Fruit fly (Drosophila melanogaster) whole organism, embryonic: ENCODE data around the gene serp.

Source experiments
- Ada2b ChIP-seq: fragments of 200-800 bp; sonication (Bioruptor generic); IDR thresholded peaks from 2 replicates; pipeline ENCODE4 v1.3.6; 2022; ENCODE audit warnings: missing biosample characterization, missing genetic modification characterization
- Antp ChIP-seq: fragments of 200-800 bp; sonication (Bioruptor generic); optimal IDR thresholded peaks from 3 replicates; lab custom pipeline; 2016; ENCODE audit warnings: missing biosample characterization, missing genetic modification characterization
- B-H2 ChIP-seq: fragments of 200-800 bp; sonication (Bioruptor generic); optimal IDR thresholded peaks from 2 replicates; lab custom pipeline; 2018; ENCODE audit warnings: missing biosample characterization, mild to moderate bottlenecking, missing genetic modification characterization
- Bgb ChIP-seq: fragments of 200-800 bp; sonication (Bioruptor generic); IDR thresholded peaks from 2 replicates; pipeline ENCODE4 v1.3.6; 2022; ENCODE audit warnings: missing biosample characterization, missing genetic modification characterization; ENCODE audit not compliant: partially characterized antibody
- Blimp-1 ChIP-seq: fragments of 200-800 bp; sonication (Bioruptor generic); optimal IDR thresholded peaks from 3 replicates; lab custom pipeline; 2018; ENCODE audit warnings: missing biosample characterization, missing genetic modification characterization, mild to moderate bottlenecking, moderate library complexity, missing genetic modification reagents
- CG12299 ChIP-seq: fragments of 200-800 bp; sonication (Bioruptor generic); optimal IDR thresholded peaks from 2 replicates; lab custom pipeline; 2018; ENCODE audit warnings: missing biosample characterization, mild to moderate bottlenecking, missing genetic modification characterization
- CG1233 ChIP-seq: fragments of 200-800 bp; sonication (Bioruptor generic); optimal IDR thresholded peaks from 4 replicates; lab custom pipeline; 2018; ENCODE audit warnings: missing biosample characterization, mild to moderate bottlenecking, missing genetic modification characterization
- CG12769 ChIP-seq: fragments of 200-800 bp; sonication (Bioruptor generic); optimal IDR thresholded peaks from 2 replicates; lab custom pipeline; 2019; ENCODE audit warnings: missing biosample characterization, mild to moderate bottlenecking, missing genetic modification characterization, moderate library complexity
- CG14710 ChIP-seq: fragments of 200-800 bp; sonication (Bioruptor generic); optimal IDR thresholded peaks from 3 replicates; lab custom pipeline; 2019; ENCODE audit warnings: missing biosample characterization, mild to moderate bottlenecking, missing genetic modification characterization, moderate library complexity
- CG1603 ChIP-seq: fragments of 200-800 bp; sonication (Bioruptor generic); optimal IDR thresholded peaks from 2 replicates; lab custom pipeline; 2019; ENCODE audit warnings: missing biosample characterization, mild to moderate bottlenecking, missing genetic modification characterization, moderate library complexity
- CG17361 ChIP-seq: fragments of 200-800 bp; sonication (Bioruptor generic); IDR thresholded peaks from 3 replicates; pipeline ENCODE4 v1.3.6; 2022; ENCODE audit warnings: missing biosample characterization, missing genetic modification characterization
- CG18262 ChIP-seq: fragments of 200-800 bp; optimal IDR thresholded peaks from 3 replicates; lab custom pipeline; 2019; ENCODE audit warnings: missing biosample characterization, mild to moderate bottlenecking, missing genetic modification characterization, moderate library complexity
- CG18764 ChIP-seq: fragments of 200-800 bp; sonication (Bioruptor generic); optimal IDR thresholded peaks from 3 replicates; lab custom pipeline; 2016; ENCODE audit warnings: missing biosample characterization, missing genetic modification characterization
- CG2202 ChIP-seq: fragments of 200-800 bp; sonication (Bioruptor generic); optimal IDR thresholded peaks from 2 replicates; lab custom pipeline; 2018; ENCODE audit warnings: missing biosample characterization, mild to moderate bottlenecking, missing genetic modification characterization
- CG2712 ChIP-seq: fragments of 200-800 bp; optimal IDR thresholded peaks from 3 replicates; lab custom pipeline; 2019; ENCODE audit warnings: missing biosample characterization, mild to moderate bottlenecking, missing genetic modification characterization, moderate library complexity
- CG2875 ChIP-seq: fragments of 200-800 bp; sonication (Bioruptor generic); optimal IDR thresholded peaks from 2 replicates; lab custom pipeline; 2017; ENCODE audit warnings: missing biosample characterization, mild to moderate bottlenecking, missing genetic modification characterization, missing genetic modification reagents
- CG31441 ChIP-seq: fragments of 200-800 bp; sonication (Bioruptor generic); IDR thresholded peaks from 2 replicates; pipeline ENCODE4 v1.3.6; 2022; ENCODE audit warnings: missing biosample characterization, missing genetic modification characterization
- CG33557 ChIP-seq: fragments of 200-800 bp; sonication (Bioruptor generic); optimal IDR thresholded peaks from 2 replicates; lab custom pipeline; 2019; ENCODE audit warnings: missing biosample characterization, mild to moderate bottlenecking, missing genetic modification characterization, moderate library complexity
- CG6254 ChIP-seq: fragments of 200-800 bp; sonication (Bioruptor generic); optimal IDR thresholded peaks from 3 replicates; lab custom pipeline; 2017; ENCODE audit warnings: mild to moderate bottlenecking, missing biosample characterization, missing genetic modification reagents, missing genetic modification characterization
- CG7987 ChIP-seq: fragments of 200-800 bp; sonication (Bioruptor generic); optimal IDR thresholded peaks from 2 replicates; lab custom pipeline; 2018; ENCODE audit warnings: missing biosample characterization, mild to moderate bottlenecking, missing genetic modification characterization, moderate library complexity
- CG8478 ChIP-seq: fragments of >200 bp; optimal IDR thresholded peaks from 2 replicates; lab custom pipeline; 2018
- CrebB ChIP-seq: fragments of 200-800 bp; sonication (Bioruptor generic); optimal IDR thresholded peaks from 3 replicates; lab custom pipeline; 2018; ENCODE audit warnings: missing biosample characterization, mild to moderate bottlenecking, missing genetic modification characterization
- D19B ChIP-seq: fragments of 200-800 bp; sonication (Bioruptor generic); optimal IDR thresholded peaks from 2 replicates; lab custom pipeline; 2017; ENCODE audit warnings: missing biosample characterization, mild to moderate bottlenecking, missing genetic modification characterization
- HLHmδ ChIP-seq: fragments of 200-800 bp; sonication (Bioruptor generic); optimal IDR thresholded peaks from 2 replicates; lab custom pipeline; 2018; ENCODE audit warnings: missing biosample characterization, mild to moderate bottlenecking, missing genetic modification characterization, moderate library complexity
- Pdp1 ChIP-seq, 2 experiments: fragments of 200-800 bp; sonication (Bioruptor generic); optimal IDR thresholded peaks; 3 replicates each; lab custom pipeline; 2016; ENCODE audit warnings: missing biosample characterization in 2 of 2, missing genetic modification characterization in 2 of 2, mild to moderate bottlenecking in 1 of 2, moderate library complexity in 1 of 2
- Rfx ChIP-seq: fragments of 200-800 bp; sonication (Bioruptor generic); IDR thresholded peaks from 2 replicates; pipeline ENCODE4 v1.3.6; 2022; ENCODE audit warnings: missing biosample characterization, missing genetic modification characterization
- Spps ChIP-seq: fragments of 200-800 bp; sonication (Bioruptor generic); optimal IDR thresholded peaks from 2 replicates; lab custom pipeline; 2018; ENCODE audit warnings: missing biosample characterization, mild to moderate bottlenecking, missing genetic modification characterization
- Sry-β ChIP-seq: fragments of 200-800 bp; sonication (Bioruptor generic); optimal IDR thresholded peaks from 2 replicates; lab custom pipeline; 2018; ENCODE audit warnings: missing biosample characterization, mild to moderate bottlenecking, missing genetic modification characterization, moderate library complexity
- abd-A ChIP-seq: fragments of 200-800 bp; sonication (Bioruptor generic); optimal IDR thresholded peaks from 3 replicates; lab custom pipeline; 2019; ENCODE audit warnings: missing biosample characterization, mild to moderate bottlenecking, missing genetic modification characterization, moderate library complexity
- cas ChIP-seq: fragments of 200-800 bp; sonication (Bioruptor generic); IDR thresholded peaks from 2 replicates; pipeline ENCODE4 v1.3.6; 2022; ENCODE audit warnings: missing biosample characterization, missing genetic modification characterization
- chinmo ChIP-seq: fragments of 200-800 bp; sonication (Bioruptor generic); IDR thresholded peaks from 4 replicates; pipeline ENCODE4 v1.3.6; 2022; ENCODE audit warnings: missing biosample characterization, missing genetic modification characterization; ENCODE audit not compliant: partially characterized antibody
- chm ChIP-seq: fragments of 200-800 bp; sonication (Bioruptor generic); IDR thresholded peaks from 2 replicates; pipeline ENCODE4 v1.3.6; 2022; ENCODE audit warnings: missing biosample characterization, missing genetic modification characterization
- ci ChIP-seq: fragments of 200-800 bp; sonication (Bioruptor generic); IDR thresholded peaks from 3 replicates; pipeline ENCODE4 v1.3.6; 2022; ENCODE audit warnings: missing biosample characterization, missing genetic modification characterization
- corto ChIP-seq: fragments of 200-800 bp; sonication (Bioruptor generic); optimal IDR thresholded peaks from 2 replicates; lab custom pipeline; 2016; ENCODE audit warnings: missing biosample characterization, mild to moderate bottlenecking, missing genetic modification characterization, moderate library complexity
- dati ChIP-seq: fragments of 200-800 bp; sonication (Bioruptor generic); IDR thresholded peaks from 2 replicates; pipeline ENCODE4 v1.3.6; 2022; ENCODE audit warnings: missing biosample characterization, missing genetic modification characterization
- dmrt11E ChIP-seq: fragments of 200-800 bp; sonication (Bioruptor generic); optimal IDR thresholded peaks from 3 replicates; lab custom pipeline; 2018; ENCODE audit warnings: missing biosample characterization, mild to moderate bottlenecking, missing genetic modification characterization, moderate library complexity
- fd64A ChIP-seq: fragments of 200-800 bp; sonication (Bioruptor generic); optimal IDR thresholded peaks from 3 replicates; lab custom pipeline; 2018; ENCODE audit warnings: missing biosample characterization, mild to moderate bottlenecking, missing genetic modification characterization
- gsb-n ChIP-seq: fragments of 200-800 bp; sonication (Bioruptor generic); optimal IDR thresholded peaks from 3 replicates; lab custom pipeline; 2018; ENCODE audit warnings: missing biosample characterization, mild to moderate bottlenecking, missing genetic modification characterization
- kni ChIP-seq: fragments of 200-800 bp; sonication (Bioruptor generic); optimal IDR thresholded peaks from 3 replicates; lab custom pipeline; 2017; ENCODE audit warnings: mild to moderate bottlenecking, missing biosample characterization, missing genetic modification reagents, missing genetic modification characterization
- mirr ChIP-seq: fragments of 200-800 bp; sonication (Bioruptor generic); optimal IDR thresholded peaks from 3 replicates; lab custom pipeline; 2018; ENCODE audit warnings: missing biosample characterization, mild to moderate bottlenecking, missing genetic modification characterization
- nom ChIP-seq: fragments of 200-800 bp; sonication (Bioruptor generic); optimal IDR thresholded peaks from 2 replicates; lab custom pipeline; 2017; ENCODE audit warnings: missing biosample characterization, missing genetic modification characterization, mild to moderate bottlenecking, moderate library complexity, missing genetic modification reagents
- run ChIP-seq: fragments of 200-800 bp; sonication (Bioruptor generic); optimal IDR thresholded peaks from 3 replicates; lab custom pipeline; 2018; ENCODE audit warnings: missing biosample characterization, mild to moderate bottlenecking, missing genetic modification characterization
- sd ChIP-seq: fragments of 200-800 bp; sonication (Bioruptor generic); optimal IDR thresholded peaks from 3 replicates; lab custom pipeline; 2018; ENCODE audit warnings: missing biosample characterization, mild to moderate bottlenecking, missing genetic modification characterization, moderate library complexity
- trem ChIP-seq: fragments of 200-800 bp; optimal IDR thresholded peaks from 3 replicates; lab custom pipeline; 2019; ENCODE audit warnings: missing biosample characterization, mild to moderate bottlenecking, missing genetic modification characterization, moderate library complexity
- wek ChIP-seq: fragments of 200-800 bp; sonication (Bioruptor generic); optimal IDR thresholded peaks from 3 replicates; lab custom pipeline; 2018; ENCODE audit warnings: missing biosample characterization, mild to moderate bottlenecking, missing genetic modification characterization, moderate library complexity

serp gene

DNA sequence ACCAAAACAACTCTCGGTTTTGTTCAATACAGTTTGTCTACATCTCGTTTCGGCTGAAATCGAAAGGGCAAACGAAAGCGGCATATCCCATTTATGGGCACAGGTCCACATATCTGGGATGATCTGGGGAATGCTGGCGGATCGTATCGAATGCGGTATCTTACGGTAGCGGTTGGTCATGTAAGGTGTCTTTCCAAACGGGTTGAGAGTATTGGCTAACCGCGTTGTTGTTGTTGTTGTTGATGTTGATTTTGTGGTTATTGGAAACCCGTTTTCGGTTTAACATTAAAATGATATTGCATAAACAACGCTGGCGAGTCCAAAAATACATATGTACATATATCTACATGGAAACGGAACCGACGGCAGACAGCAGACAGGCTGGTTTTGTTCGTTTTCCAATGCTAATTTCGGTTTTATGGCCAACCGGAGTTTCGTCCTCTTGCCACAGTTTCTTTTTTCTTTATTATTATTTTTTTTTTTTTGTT is 13.6 kb downstream of the serp start (continued):
- TF ChIP-seq run (peak; percentile 48), HLHmδ (GFP tag; lab: Kevin White, UChicago) (peak; percentile 96), corto (GFP tag; lab: Kevin White, UChicago) (no peak), abd-A (tag; lab: Kevin White, UChicago) (peak; percentile 74), Spps (peak; percentile 72), chinmo (GFP tag; lab: Robert Waterston, UW) (0 out of 4 replicates have a peak, but pooled peaks have one; percentile 69), dmrt11E (peak; percentile 16), Sry-β (GFP tag; lab: Kevin White, UChicago) (peak; percentile 26), dati (GFP tag; lab: Robert Waterston, UW) (no peak), Antp (GFP tag; lab: Kevin White, UChicago) (no peak), D19B (no peak), CG12299 (tag; lab: Kevin White, UChicago) (no peak), B-H2 (GFP tag; lab: Kevin White, UChicago) (peak; percentile 20), CG18262 (tag; lab: Kevin White, UChicago) (peak; percentile 29), CG2875 (GFP tag; lab: Kevin White, UChicago) (peak; percentile 27), trem (tag; lab: Kevin White, UChicago) (peak; percentile 16), CG33557 (GFP tag; lab: Kevin White, UChicago) (peak; percentile 83), gsb-n (tag; lab: Kevin White, UChicago) (peak; percentile 64), kni (peak; percentile 79), CrebB (peak; percentile 21), sd (tag; lab: Kevin White, UChicago) (peak; percentile 96), Blimp-1 (GFP tag; lab: Kevin White, UChicago) (peak; percentile 100), chm (GFP tag; lab: Robert Waterston, UW) (peak; percentile 53; the same call in 1 of the 2 replicates), CG12769 (peak; percentile 97), Bgb (GFP tag; lab: Robert Waterston, UW) (no peak), fd64A (peak; percentile 46), CG2202 (tag; lab: Kevin White, UChicago) (peak; percentile 57), CG2712 (tag; lab: Kevin White, UChicago) (peak; percentile 21), CG17361 (GFP tag; lab: Robert Waterston, UW) (peak; percentile 16; the same call in 1 of the 3 replicates), Pdp1 (GFP tag; optimal IDR thresholded peaks at IDR 0.05; lab: Kevin White, UChicago) (peak in 1 of 2 experiments; percentile 74), CG14710 (peak; percentile 50), CG1603 (tag; lab: Kevin White, UChicago) (peak; percentile 22), wek (GFP tag; lab: Kevin White, UChicago) (peak; percentile 5), mirr (peak; percentile 6), Ada2b (GFP tag; lab: Robert Waterston, UW) (no peak), CG6254 (GFP tag; lab: Kevin White, UChicago) (peak; percentile 34), CG1233 (GFP tag; lab: Kevin White, UChicago) (peak; percentile 11), cas (GFP tag; lab: Robert Waterston, UW) (no peak), CG8478 (no peak), CG18764 (no peak), Rfx (GFP tag; lab: Robert Waterston, UW) (0 out of 2 replicates have a peak, but pooled peaks have one; percentile 21), ci (GFP tag; lab: Robert Waterston, UW) (peak; percentile 58), nom (peak; percentile 64), CG7987 (GFP tag; lab: Kevin White, UChicago) (peak; percentile 36), CG31441 (GFP tag; lab: Robert Waterston, UW) (peak; percentile 33; the same call in 1 of the 2 replicates)
- TF ChIP-seq, all 482 proteins: peak for 55
